Fruit fly (Drosophila melanogaster) whole organism, wandering third instar larva: ENCODE measurements around the gene CG34408.

Experiments used
- Jra ChIP-seq: sonication (Bioruptor generic); optimal IDR thresholded peaks from 2 replicates; lab custom pipeline; 2016; ENCODE audit warnings: missing biosample characterization, missing genetic modification characterization
- h ChIP-seq: fragments of 200-800 bp; sonication (Bioruptor generic); optimal IDR thresholded peaks from 3 replicates; lab custom pipeline; 2016; ENCODE audit warnings: missing biosample characterization, mild to moderate bottlenecking, missing genetic modification characterization

DNA sequence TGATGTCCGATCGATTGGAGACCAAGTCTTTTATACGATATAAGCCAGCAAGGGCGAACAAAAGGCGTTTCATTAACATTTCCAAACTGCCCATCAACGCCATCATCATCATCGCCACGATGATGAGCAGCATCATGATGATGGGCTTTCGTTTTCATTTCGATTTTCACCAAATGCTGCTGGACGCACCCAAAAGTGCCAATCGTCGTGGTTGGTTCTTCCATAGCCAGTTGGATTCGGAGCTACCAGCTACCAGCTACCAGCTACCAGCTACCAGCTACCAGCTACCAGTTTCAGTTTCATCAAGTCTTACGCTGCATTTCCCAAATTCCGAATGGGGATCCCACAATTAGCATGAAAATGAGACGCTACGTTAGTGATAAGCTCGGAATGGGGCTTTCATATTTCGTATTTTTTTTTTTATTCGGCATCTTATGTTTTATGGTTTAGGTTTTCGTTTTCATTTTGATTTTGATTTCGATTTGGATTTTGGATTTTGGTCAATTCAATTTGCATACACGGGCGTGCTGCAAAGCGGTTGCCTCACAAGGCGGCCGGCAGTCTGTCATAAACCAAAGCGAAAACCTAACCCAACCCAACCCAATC lies 3.2 kb upstream of the CG34408 start, which contains the start of gene CG2962:
- no peak for TF ChIP-seq Jra
- no peak for TF ChIP-seq h
